Worm (Caenorhabditis elegans) whole organism, L4 larva: Measurements from ENCODE around the gene C17G10.1.

Source experiments
- D1046.2 ChIP-seq: fragments of 200-800 bp; sonication (Bioruptor generic); IDR thresholded peaks from 2 replicates; pipeline ENCODE4 v1.3.6; 2022; ENCODE audit warnings: missing genetic modification characterization, missing compliant biosample characterization
- F44E2.7 ChIP-seq: fragments of 200-800 bp; sonication (Bioruptor generic); IDR thresholded peaks from 2 replicates; pipeline ENCODE4 v2.1.2; 2022; ENCODE audit warnings: missing genetic modification characterization, missing compliant biosample characterization
- T20F7.1 ChIP-seq: fragments of 200-800 bp; sonication (Bioruptor generic); optimal IDR thresholded peaks from 2 replicates; lab custom pipeline; 2018; ENCODE audit warnings: mild to moderate bottlenecking, missing genetic modification characterization, missing compliant biosample characterization
- ZK337.2 ChIP-seq: fragments of 200-800 bp; sonication (Bioruptor generic); IDR thresholded peaks from 2 replicates; pipeline ENCODE4 v1.3.6; 2022; ENCODE audit warnings: missing genetic modification reagents, missing genetic modification characterization, missing compliant biosample characterization
- ZK546.5 ChIP-seq, 2 experiments: sonication (generic microtip); optimal IDR thresholded peaks; 2 replicates each; lab custom pipeline; 2017; ENCODE audit warnings: missing biosample characterization in 2 of 2, missing genetic modification characterization in 2 of 2
- ama-1 ChIP-seq: fragments of 150-350 bp; optimal IDR thresholded peaks from 2 replicates; lab custom pipeline; 2014; ENCODE audit warnings: inconsistent platforms, mixed read lengths
- arid-1 ChIP-seq: fragments of 200-800 bp; sonication (Bioruptor generic); conservative IDR thresholded peaks from 2 replicates; pipeline ENCODE4 v1.3.6; 2022; ENCODE audit warnings: missing genetic modification reagents, missing genetic modification characterization, missing compliant biosample characterization
- ceh-28 ChIP-seq: fragments of 150-350 bp; optimal IDR thresholded peaks from 2 replicates; lab custom pipeline; 2014; ENCODE audit warnings: missing biosample characterization, missing genetic modification reagents, missing genetic modification characterization
- ceh-32 ChIP-seq: sonication (generic microtip); optimal IDR thresholded peaks from 2 replicates; lab custom pipeline; 2016; ENCODE audit warnings: mild to moderate bottlenecking, missing genetic modification characterization, missing compliant biosample characterization; ENCODE audit not compliant: poor library complexity
- ceh-44 ChIP-seq: fragments of 200-800 bp; sonication (Bioruptor generic); IDR thresholded peaks from 2 replicates; pipeline ENCODE4 v1.3.6; 2022; ENCODE audit warnings: missing genetic modification reagents, missing genetic modification characterization, missing compliant biosample characterization
- cey-2 ChIP-seq: sonication (generic microtip); optimal IDR thresholded peaks from 3 replicates; lab custom pipeline; 2017; ENCODE audit warnings: missing genetic modification characterization, mild to moderate bottlenecking, missing compliant biosample characterization, antibody characterized with exemption, borderline replicate concordance; ENCODE audit not compliant: insufficient read depth
- daf-16 ChIP-seq, 3 experiments: sonication (generic microtip); optimal IDR thresholded peaks; 2 replicates each; lab custom pipeline; 2016 to 2017; ENCODE audit warnings: missing genetic modification characterization in 3 of 3, missing genetic modification reagents in 3 of 3, mild to moderate bottlenecking in 2 of 3, missing compliant biosample characterization in 2 of 3, missing biosample characterization in 1 of 3, moderate library complexity in 1 of 3
- daf-19 ChIP-seq: fragments of 200-800 bp; sonication (Bioruptor generic); conservative IDR thresholded peaks from 2 replicates; pipeline ENCODE4 v1.3.6; 2022; ENCODE audit warnings: missing genetic modification characterization, missing compliant biosample characterization
- dmd-6 ChIP-seq: fragments of 200-800 bp; sonication (Bioruptor generic); IDR thresholded peaks from 2 replicates; pipeline ENCODE4 v1.3.6; 2022; ENCODE audit warnings: missing genetic modification reagents, missing genetic modification characterization, missing compliant biosample characterization
- dmd-9 ChIP-seq: fragments of 200-800 bp; sonication (Bioruptor generic); IDR thresholded peaks from 2 replicates; pipeline ENCODE4 v1.3.6; 2022; ENCODE audit warnings: missing genetic modification reagents, missing genetic modification characterization, missing compliant biosample characterization
- duxl-1 ChIP-seq: sonication (generic microtip); optimal IDR thresholded peaks from 2 replicates; lab custom pipeline; 2016; ENCODE audit warnings: mild to moderate bottlenecking, missing genetic modification characterization, moderate library complexity, missing compliant biosample characterization; ENCODE audit not compliant: poor library complexity
- dve-1 ChIP-seq: sonication (generic microtip); optimal IDR thresholded peaks from 2 replicates; lab custom pipeline; 2017; ENCODE audit warnings: antibody characterized with exemption, mild to moderate bottlenecking, missing genetic modification characterization, missing compliant biosample characterization; ENCODE audit not compliant: insufficient read depth
- fos-1 ChIP-seq: fragments of 150-350 bp; optimal IDR thresholded peaks from 2 replicates; lab custom pipeline; 2014; ENCODE audit warnings: missing biosample characterization, missing genetic modification characterization
- gei-8 ChIP-seq: fragments of 200-800 bp; sonication (Bioruptor generic); optimal IDR thresholded peaks from 2 replicates; lab custom pipeline; 2018; ENCODE audit warnings: mild to moderate bottlenecking, missing genetic modification characterization, missing compliant biosample characterization
- hif-1 ChIP-seq, 2 experiments: sonication (generic microtip); optimal IDR thresholded peaks; 2 replicates each; lab custom pipeline; 2016 to 2017; ENCODE audit warnings: missing compliant biosample characterization in 2 of 2, missing genetic modification characterization in 2 of 2, missing genetic modification reagents in 2 of 2, missing genotype in 2 of 2, mild to moderate bottlenecking in 1 of 2
- hlh-11 ChIP-seq: fragments of 200-800 bp; sonication (Bioruptor generic); optimal IDR thresholded peaks from 2 replicates; lab custom pipeline; 2018; ENCODE audit warnings: mild to moderate bottlenecking, missing genetic modification characterization, missing compliant biosample characterization
- hlh-30 ChIP-seq: sonication (generic microtip); optimal IDR thresholded peaks from 2 replicates; lab custom pipeline; 2017; ENCODE audit warnings: antibody characterized with exemption, mild to moderate bottlenecking, missing genetic modification characterization, missing compliant biosample characterization; ENCODE audit not compliant: insufficient read depth
- jun-1 ChIP-seq: fragments of 150-350 bp; optimal IDR thresholded peaks from 2 replicates; lab custom pipeline; 2014; ENCODE audit warnings: missing biosample characterization, missing genetic modification reagents, missing genetic modification characterization
- lin-1 ChIP-seq: fragments of 200-800 bp; sonication (Bioruptor generic); IDR thresholded peaks from 2 replicates; pipeline ENCODE4 v1.3.6; 2022; ENCODE audit warnings: missing genetic modification reagents, missing genetic modification characterization, missing compliant biosample characterization
- lin-13 ChIP-seq: fragments of 150-350 bp; optimal IDR thresholded peaks from 2 replicates; lab custom pipeline; 2014; ENCODE audit warnings: missing biosample characterization, missing genetic modification reagents, missing genetic modification characterization
- lin-29 ChIP-seq: fragments of 200-800 bp; sonication (Bioruptor generic); IDR thresholded peaks from 2 replicates; pipeline ENCODE4 v1.3.6; 2022; ENCODE audit warnings: missing genetic modification reagents, missing genetic modification characterization, missing compliant biosample characterization
- madf-5 ChIP-seq, 2 experiments: fragments of 200-800 bp; sonication (Bioruptor generic); IDR thresholded peaks; 2 replicates each; pipeline ENCODE4 v1.3.6; 2022; ENCODE audit warnings: missing compliant biosample characterization in 2 of 2, missing genetic modification characterization in 2 of 2
- mxl-3 ChIP-seq: fragments of 200-800 bp; sonication (Bioruptor generic); optimal IDR thresholded peaks from 2 replicates; lab custom pipeline; 2018; ENCODE audit warnings: mild to moderate bottlenecking, missing genetic modification characterization, missing compliant biosample characterization
- nhr-111 ChIP-seq: fragments of 200-800 bp; sonication (Bioruptor generic); optimal IDR thresholded peaks from 2 replicates; lab custom pipeline; 2018; ENCODE audit warnings: mild to moderate bottlenecking, missing genetic modification characterization, missing compliant biosample characterization
- nhr-25 ChIP-seq: sonication (generic microtip); optimal IDR thresholded peaks from 2 replicates; lab custom pipeline; 2017; ENCODE audit warnings: missing genetic modification characterization, mild to moderate bottlenecking, missing compliant biosample characterization, antibody characterized with exemption, moderate library complexity, borderline replicate concordance; ENCODE audit not compliant: insufficient read depth
- pqm-1 ChIP-seq: sonication (generic microtip); optimal IDR thresholded peaks from 2 replicates; lab custom pipeline; 2017; ENCODE audit warnings: missing biosample characterization, missing genetic modification characterization
- rbr-2 ChIP-seq: sonication (generic microtip); optimal IDR thresholded peaks from 2 replicates; lab custom pipeline; 2016; ENCODE audit warnings: missing genotype, missing genetic modification characterization, missing compliant biosample characterization
- sdz-12 ChIP-seq: fragments of 200-800 bp; sonication (Bioruptor generic); optimal IDR thresholded peaks from 2 replicates; lab custom pipeline; 2018; ENCODE audit warnings: mild to moderate bottlenecking, missing genetic modification characterization, missing compliant biosample characterization
- snpc-1.2 ChIP-seq: fragments of 200-800 bp; sonication (Bioruptor generic); IDR thresholded peaks from 2 replicates; pipeline ENCODE4 v1.3.6; 2022; ENCODE audit warnings: missing genetic modification reagents, missing genetic modification characterization, missing compliant biosample characterization
- spr-1 ChIP-seq: sonication (generic microtip); optimal IDR thresholded peaks from 2 replicates; lab custom pipeline; 2016; ENCODE audit warnings: mild to moderate bottlenecking, missing genetic modification characterization, missing compliant biosample characterization
- spr-3 ChIP-seq: fragments of 200-800 bp; sonication (Bioruptor generic); optimal IDR thresholded peaks from 2 replicates; lab custom pipeline; 2018; ENCODE audit warnings: mild to moderate bottlenecking, missing genetic modification characterization, missing compliant biosample characterization
- tag-97 ChIP-seq: fragments of 200-800 bp; sonication (Bioruptor generic); IDR thresholded peaks from 2 replicates; pipeline ENCODE4 v1.3.6; 2022; ENCODE audit warnings: missing genetic modification characterization, missing compliant biosample characterization
- tra-1 ChIP-seq: fragments of 200-800 bp; sonication (Bioruptor generic); IDR thresholded peaks from 2 replicates; pipeline ENCODE4 v1.3.6; 2022; ENCODE audit warnings: missing genetic modification reagents, missing genetic modification characterization, missing compliant biosample characterization
- unc-130 ChIP-seq: sonication (generic microtip); optimal IDR thresholded peaks from 2 replicates; lab custom pipeline; 2016; ENCODE audit warnings: missing genetic modification reagents, missing genetic modification characterization, missing compliant biosample characterization
- unc-62 ChIP-seq, 3 experiments: fragments of 150-350 bp in 1 of 3; sonication (generic microtip); optimal IDR thresholded peaks in 2 of 3; peaks in 1 of 3; 1 replicate in 1 of 3; 2 replicates in 2 of 3; lab custom pipeline; 2014 to 2017; ENCODE audit warnings: missing biosample characterization in 3 of 3, missing genetic modification characterization in 3 of 3, missing genetic modification reagents in 3 of 3, missing genotype in 1 of 3
- vab-7 ChIP-seq: fragments of 200-800 bp; sonication (Bioruptor generic); IDR thresholded peaks from 2 replicates; pipeline ENCODE4 v1.3.6; 2022; ENCODE audit warnings: missing genetic modification reagents, missing genetic modification characterization, missing compliant biosample characterization
- zag-1 ChIP-seq: fragments of 150-350 bp; optimal IDR thresholded peaks from 2 replicates; lab custom pipeline; 2014; ENCODE audit warnings: missing biosample characterization, missing genetic modification characterization

The C17G10.1 gene

DNA sequence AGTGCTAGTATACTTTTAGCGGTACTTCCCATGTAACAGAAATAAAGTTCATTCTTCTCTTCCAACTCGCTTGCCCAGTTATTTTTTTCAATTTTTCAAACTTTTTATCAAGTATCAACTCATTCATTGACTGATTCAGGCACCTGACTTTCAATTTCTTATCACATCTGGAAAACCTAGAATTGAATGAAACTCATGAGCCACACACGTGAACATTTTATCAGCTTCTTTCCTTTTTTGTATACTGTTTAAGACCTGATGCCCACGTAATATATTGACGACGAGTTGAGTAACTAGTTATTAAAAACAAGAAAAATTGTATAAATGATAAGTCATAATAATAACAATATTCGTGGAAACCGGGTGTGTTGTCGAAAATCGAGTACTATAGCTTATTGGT is 42.8 kb upstream of the C17G10.1 start (continued):
- TF ChIP-seq daf-16 (GFP tag; optimal IDR thresholded peaks at IDR 0.05; lab: Kevin White, UChicago) (no peak), daf-16 (tag; optimal IDR thresholded peaks at IDR 0.05; lab: Kevin White, UChicago) (peak; percentile 90), lin-29 (GFP tag; lab: Robert Waterston, UW) (no peak), hlh-30 (peak; percentile 69), T20F7.1 (no peak), gei-8 (GFP tag; lab: Kevin White, UChicago) (no peak), cey-2 (tag; lab: Kevin White, UChicago) (no peak), ama-1 (lab: Kevin White, UChicago) (no peak), hlh-11 (tag; lab: Kevin White, UChicago) (peak; percentile 60), ZK337.2 (GFP tag; lab: Robert Waterston, UW) (no peak), nhr-111 (GFP tag; lab: Kevin White, UChicago) (no peak), spr-1 (no peak), lin-1 (GFP tag; lab: Robert Waterston, UW) (no peak), mxl-3 (no peak), jun-1 (tag; lab: Kevin White, UChicago) (no peak), lin-13 (GFP tag; lab: Kevin White, UChicago) (no peak), pqm-1 (tag; lab: Kevin White, UChicago) (peak; percentile 52), hif-1 (tag; optimal IDR thresholded peaks at IDR 0.05; lab: Kevin White, UChicago) (no peak), tra-1 (no peak)

DNA sequence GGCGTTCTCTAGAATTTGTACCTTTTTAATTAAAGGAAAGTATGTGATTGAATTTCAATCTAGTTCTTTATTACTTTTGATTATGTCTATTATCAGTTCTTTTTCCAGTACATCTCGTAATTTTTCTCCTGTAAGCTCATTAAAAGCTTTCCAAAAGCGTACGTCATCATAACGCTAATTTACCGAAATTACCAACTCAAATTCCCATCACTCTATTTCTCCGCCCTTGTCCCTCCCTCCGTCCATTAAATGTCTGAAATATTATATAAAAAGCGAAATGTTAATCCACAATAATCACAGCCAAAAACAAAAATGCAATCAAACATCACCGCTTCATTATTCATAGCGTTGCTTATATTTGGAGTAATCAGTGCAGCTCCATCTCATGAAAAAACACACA is 42.0 kb upstream of the C17G10.1 start, which contains the start of gene ins-12:
Gene ins-12, plus strand, starts transcription at position 301 of the 400 bp plus-strand sequence.
- TF ChIP-seq F44E2.7 (GFP tag; lab: Robert Waterston, UW) (no peak), spr-3 (GFP tag; lab: Kevin White, UChicago) (no peak), ZK546.5 (tag; optimal IDR thresholded peaks at IDR 0.05; lab: Kevin White, UChicago) (no peak), rbr-2 (tag; lab: Kevin White, UChicago) (no peak), arid-1 (GFP tag; lab: Robert Waterston, UW) (no peak), fos-1 (tag; lab: Kevin White, UChicago) (no peak), madf-5 (GFP tag; IDR thresholded peaks at IDR 0.05; lab: Robert Waterston, UW) (no peak), cey-2 (tag; lab: Kevin White, UChicago) (no peak), ceh-44 (GFP tag; lab: Robert Waterston, UW) (no peak)

ce11 chrII:5554788-5555187 is 41.6 kb upstream of the C17G10.1 start:
- TF ChIP-seq nhr-25 (tag; lab: Kevin White, UChicago) (no peak), dmd-6 (GFP tag; lab: Robert Waterston, UW) (peak; percentile 85), duxl-1 (tag; lab: Kevin White, UChicago) (no peak), zag-1 (tag; lab: Kevin White, UChicago) (no peak), ceh-28 (no peak), dve-1 (peak; percentile 19), tag-97 (GFP tag; lab: Robert Waterston, UW) (no peak), sdz-12 (no peak), unc-130 (no peak), daf-19 (GFP tag; lab: Robert Waterston, UW) (no peak), unc-62 (GFP tag; optimal IDR thresholded peaks at IDR 0.05 in 1 of 2; lab: Kevin White, UChicago) (no peak), unc-62 (tag; optimal IDR thresholded peaks at IDR 0.05; lab: Kevin White, UChicago) (no peak), ceh-32 (no peak), T20F7.1 (no peak), vab-7 (no peak), nhr-111 (GFP tag; lab: Kevin White, UChicago) (no peak), D1046.2 (GFP tag; lab: Robert Waterston, UW) (no peak), daf-16 (GFP tag; optimal IDR thresholded peaks at IDR 0.05; lab: Kevin White, UChicago) (no peak), daf-16 (tag; optimal IDR thresholded peaks at IDR 0.05; lab: Kevin White, UChicago) (peak; percentile 51), dmd-9 (GFP tag; lab: Robert Waterston, UW) (no peak), tra-1 (no peak), hlh-11 (tag; lab: Kevin White, UChicago) (no peak), hlh-30 (no peak), snpc-1.2 (no peak)
- TF ChIP-seq, all 104 proteins: peak for 3
